Fruit fly (Drosophila melanogaster): ENCODE results near the gene CG7367.
"Not testable (repeated sequence)": the region's sequence is repeated elsewhere in the genome, so short reads cannot be mapped to it uniquely, and the experiment has no call there.

CG7367 gene

dm6 chr2L:7991951-7992350 is 47.6 kb downstream of the CG7367 start:
- TF ChIP-seq CG8478 (optimal IDR thresholded peaks at IDR 0.05) = no peak
- no peak for TF ChIP-seq CTCF (optimal IDR thresholded peaks at IDR 0.05)

dm6 chr2L:7991391-7991876 is 48.2 kb downstream of the CG7367 start:
- TF ChIP-seq CG8478 (optimal IDR thresholded peaks at IDR 0.05) (no peak), CTCF (optimal IDR thresholded peaks at IDR 0.05) (no peak)

- TF ChIP-seq CG8478 (optimal IDR thresholded peaks at IDR 0.05) = no peak
- no peak for TF ChIP-seq CTCF (optimal IDR thresholded peaks at IDR 0.05)
Observed at dm6 chr2L:7990720-7991119, 48.9 kb downstream of the CG7367 start.

- TF ChIP-seq CTCF (optimal IDR thresholded peaks at IDR 0.05) = no peak
- TF ChIP-seq CG8478 (optimal IDR thresholded peaks at IDR 0.05) = no peak
Observed at dm6 chr2L:7989868-7990267, 49.7 kb downstream of the CG7367 start.

- TF ChIP-seq CG8478 (optimal IDR thresholded peaks at IDR 0.05) = no peak
- TF ChIP-seq CTCF (optimal IDR thresholded peaks at IDR 0.05) = no peak
Observed at dm6 chr2L:7986210-7986609, 53.4 kb downstream of the CG7367 start.

- TF ChIP-seq CG8478 (optimal IDR thresholded peaks at IDR 0.05) = no peak
- TF ChIP-seq CTCF (optimal IDR thresholded peaks at IDR 0.05) = no peak
Observed at dm6 chr2L:7984889-7985514, 54.6 kb downstream of the CG7367 start.

dm6 chr2L:7984059-7984800 is 55.4 kb downstream of the CG7367 start, which contains the start of gene Snoo:
Gene Snoo, minus strand, starts transcription at chr2L:7984196.
- TF ChIP-seq CG8478 (optimal IDR thresholded peaks at IDR 0.05) = no peak
- TF ChIP-seq CTCF (optimal IDR thresholded peaks at IDR 0.05) = peak; percentile 43 to 52

- not testable (repeated sequence) for TF ChIP-seq CG8478, CTCF (optimal IDR thresholded peaks at IDR 0.05)
Observed at dm6 chr2L:7983646-7984045, 55.9 kb downstream of the CG7367 start, which contains the start of gene CG7231. Gene CG7231, plus strand, starts transcription at chr2L:7983946.

All from S2 (cell line).